Worm (Caenorhabditis elegans) whole organism, midembryonic: ENCODE results near the gene lec-2.

ENCODE experiments used
- T22C8.4 ChIP-seq: fragments of 200-800 bp; sonication (Bioruptor generic); IDR thresholded peaks from 2 replicates; pipeline ENCODE4 v1.3.6; 2022; ENCODE audit warnings: missing genetic modification characterization, missing compliant biosample characterization
- cog-1 ChIP-seq: sonication (generic microtip); optimal IDR thresholded peaks from 2 replicates; lab custom pipeline; 2016; ENCODE audit warnings: missing genetic modification characterization, missing compliant biosample characterization
- flt-1 ChIP-seq: fragments of 200-800 bp; sonication (Bioruptor generic); IDR thresholded peaks from 2 replicates; pipeline ENCODE4 v1.3.6; 2022; ENCODE audit warnings: missing genetic modification characterization, missing compliant biosample characterization
- klf-2 ChIP-seq: fragments of 200-800 bp; sonication (Bioruptor generic); conservative IDR thresholded peaks from 2 replicates; pipeline ENCODE4 v1.3.6; 2022; ENCODE audit warnings: missing genetic modification reagents, missing genetic modification characterization, missing compliant biosample characterization
- med-1 ChIP-seq: sonication (generic microtip); optimal IDR thresholded peaks from 2 replicates; lab custom pipeline; 2017; ENCODE audit warnings: missing genetic modification characterization, mild to moderate bottlenecking, missing compliant biosample characterization, antibody characterized with exemption, missing genetic modification reagents; ENCODE audit not compliant: insufficient read depth
- ref-1 ChIP-seq: fragments of 200-800 bp; sonication (Bioruptor generic); conservative IDR thresholded peaks from 2 replicates; pipeline ENCODE4 v1.3.6; 2022; ENCODE audit warnings: missing genetic modification reagents, missing genetic modification characterization, missing compliant biosample characterization
- tab-1 ChIP-seq: fragments of 200-800 bp; sonication (Bioruptor generic); IDR thresholded peaks from 2 replicates; pipeline ENCODE4 v1.3.6; 2022; ENCODE audit warnings: missing genetic modification characterization, missing compliant biosample characterization
- ztf-29 ChIP-seq: fragments of 200-800 bp; sonication (Bioruptor generic); IDR thresholded peaks from 2 replicates; pipeline ENCODE4 v1.3.6; 2022; ENCODE audit warnings: missing genetic modification reagents, missing genetic modification characterization, missing compliant biosample characterization

DNA sequence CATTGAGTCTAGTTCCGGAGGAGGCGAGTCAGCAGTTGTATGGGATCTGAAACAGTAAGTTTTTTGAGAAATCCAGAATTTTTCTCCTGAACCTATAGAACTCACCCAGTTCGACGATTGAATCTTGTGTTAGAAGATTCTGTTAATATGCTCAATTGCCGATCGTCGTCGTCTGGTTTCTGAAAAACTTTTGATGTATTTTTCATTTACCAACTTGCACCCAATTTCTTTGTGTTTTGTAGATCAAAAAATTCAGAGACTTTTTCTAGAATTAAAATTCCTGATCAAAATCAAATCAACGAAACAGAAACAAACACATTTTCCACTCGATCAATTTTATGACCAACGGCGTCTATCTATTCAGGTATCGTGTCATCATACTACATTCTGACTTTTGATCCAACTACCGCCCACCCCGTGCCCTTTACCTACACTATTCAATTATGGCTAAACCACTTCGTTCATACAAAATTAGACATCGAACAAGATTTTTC lies 40.6 kb upstream of the lec-2 start, which contains the start of gene C18D1.2:
- TF ChIP-seq T22C8.4 (GFP tag; lab: Robert Waterston, UW) (no peak), ref-1 (no peak), tab-1 (GFP tag; lab: Robert Waterston, UW) (no peak), cog-1 (tag; lab: Kevin White, UChicago) (no peak), med-1 (no peak), ztf-29 (GFP tag; lab: Robert Waterston, UW) (no peak), flt-1 (GFP tag; lab: Robert Waterston, UW) (no peak), klf-2 (GFP tag; lab: Robert Waterston, UW) (no peak)
